Worm (Caenorhabditis elegans): ENCODE measurements around the gene Y51A2B.4.

Y51A2B.4 gene

ce11 chrV:18371579-18371978 lies 17.4 kb downstream of the Y51A2B.4 start, which contains the start of gene C08E8.4:
TSS of gene C08E8.4 (plus strand) at chrV:18371846.
- TF ChIP-seq scrt-1 (GFP tag; IDR thresholded peaks at IDR 0.05) (no peak), pes-1 (GFP tag; IDR thresholded peaks at IDR 0.05) (no peak), ama-1 (optimal IDR thresholded peaks at IDR 0.05) (no peak), hmg-4 (GFP tag; optimal IDR thresholded peaks at IDR 0.05) (no peak), B0310.2 (tag; optimal IDR thresholded peaks at IDR 0.05) (no peak), ets-7 (tag; optimal IDR thresholded peaks at IDR 0.05) (no peak), flt-1 (GFP tag; IDR thresholded peaks at IDR 0.05) (no peak), tbx-11 (GFP tag; IDR thresholded peaks at IDR 0.05) (no peak), hnd-1 (tag; optimal IDR thresholded peaks at IDR 0.05) (no peak), hmbx-1 (tag; optimal IDR thresholded peaks at IDR 0.05) (no peak)

- TF ChIP-seq F13C5.2 (tag; optimal IDR thresholded peaks at IDR 0.05) = no peak
- no peak for TF ChIP-seq pes-1 (GFP tag; IDR thresholded peaks at IDR 0.05)
- no peak for TF ChIP-seq tra-4 (tag; optimal IDR thresholded peaks at IDR 0.05)
- no peak for TF ChIP-seq ceh-13 (GFP tag; optimal IDR thresholded peaks at IDR 0.05)
- no peak for TF ChIP-seq B0310.2 (tag; optimal IDR thresholded peaks at IDR 0.05)
- no peak for TF ChIP-seq tbx-11 (GFP tag; IDR thresholded peaks at IDR 0.05)
- TF ChIP-seq ets-7 (tag; optimal IDR thresholded peaks at IDR 0.05) = no peak
- no peak for TF ChIP-seq hnd-1 (tag; optimal IDR thresholded peaks at IDR 0.05)
- TF ChIP-seq sea-1 (GFP tag; conservative IDR thresholded peaks at IDR 0.05) = no peak
- TF ChIP-seq ama-1 (optimal IDR thresholded peaks at IDR 0.05) = no peak
- no peak for TF ChIP-seq tbx-37 (GFP tag; conservative IDR thresholded peaks at IDR 0.05)
- TF ChIP-seq aly-1 (tag; optimal IDR thresholded peaks at IDR 0.05) = no peak
- TF ChIP-seq flt-1 (GFP tag; IDR thresholded peaks at IDR 0.05) = no peak
- TF ChIP-seq hmbx-1 (tag; optimal IDR thresholded peaks at IDR 0.05) = no peak
- no peak for TF ChIP-seq scrt-1 (GFP tag; IDR thresholded peaks at IDR 0.05)
- no peak for TF ChIP-seq hmg-4 (GFP tag; optimal IDR thresholded peaks at IDR 0.05)
- TF ChIP-seq ceh-36 (tag; optimal IDR thresholded peaks at IDR 0.05) = no peak
Observed at ce11 chrV:18371028-18371427, 17.9 kb downstream of the Y51A2B.4 start.

- TF ChIP-seq aly-1 (tag; optimal IDR thresholded peaks at IDR 0.05) (no peak), ets-7 (tag; optimal IDR thresholded peaks at IDR 0.05) (no peak), hmbx-1 (tag; optimal IDR thresholded peaks at IDR 0.05) (no peak), F13C5.2 (tag; optimal IDR thresholded peaks at IDR 0.05) (no peak), scrt-1 (GFP tag; IDR thresholded peaks at IDR 0.05) (no peak), tbx-37 (GFP tag; conservative IDR thresholded peaks at IDR 0.05) (no peak)
Observed at ce11 chrV:18368322-18368721, 20.6 kb downstream of the Y51A2B.4 start, which contains the start of gene C08E8.6. TSS of gene C08E8.6 (minus strand) at chrV:18368422.

ce11 chrV:18364558-18364957 lies 24.4 kb downstream of the Y51A2B.4 start, which contains the start of gene C08E8.9:
TSS of gene C08E8.9 (plus strand) at chrV:18364858.
- TF ChIP-seq ceh-13 (GFP tag; optimal IDR thresholded peaks at IDR 0.05) (no peak), ceh-36 (tag; optimal IDR thresholded peaks at IDR 0.05) (peak; percentile 57), F13C5.2 (tag; optimal IDR thresholded peaks at IDR 0.05) (no peak)

ce11 chrV:18362402-18362801 lies 26.5 kb downstream of the Y51A2B.4 start, which contains the start of gene C08E8.1:
TSS of gene C08E8.1 (minus strand) at chrV:18362502.
- no peak for TF ChIP-seq tbx-37 (GFP tag; conservative IDR thresholded peaks at IDR 0.05)
- TF ChIP-seq hnd-1 (tag; optimal IDR thresholded peaks at IDR 0.05) = no peak
- no peak for TF ChIP-seq ceh-36 (tag; optimal IDR thresholded peaks at IDR 0.05)
- TF ChIP-seq pes-1 (GFP tag; IDR thresholded peaks at IDR 0.05) = no peak
- TF ChIP-seq hmg-4 (GFP tag; optimal IDR thresholded peaks at IDR 0.05) = no peak
- no peak for TF ChIP-seq ceh-13 (GFP tag; optimal IDR thresholded peaks at IDR 0.05)

- TF ChIP-seq pes-1 (GFP tag; IDR thresholded peaks at IDR 0.05) (no peak), ceh-36 (tag; optimal IDR thresholded peaks at IDR 0.05) (no peak), tbx-37 (GFP tag; conservative IDR thresholded peaks at IDR 0.05) (no peak), tbx-11 (GFP tag; IDR thresholded peaks at IDR 0.05) (no peak), F13C5.2 (tag; optimal IDR thresholded peaks at IDR 0.05) (no peak), B0310.2 (tag; optimal IDR thresholded peaks at IDR 0.05) (no peak), hnd-1 (tag; optimal IDR thresholded peaks at IDR 0.05) (no peak), scrt-1 (GFP tag; IDR thresholded peaks at IDR 0.05) (no peak), aly-1 (tag; optimal IDR thresholded peaks at IDR 0.05) (no peak), flt-1 (GFP tag; IDR thresholded peaks at IDR 0.05) (no peak), tra-4 (tag; optimal IDR thresholded peaks at IDR 0.05) (no peak), hmbx-1 (tag; optimal IDR thresholded peaks at IDR 0.05) (no peak), ama-1 (optimal IDR thresholded peaks at IDR 0.05) (no peak), sea-1 (GFP tag; conservative IDR thresholded peaks at IDR 0.05) (no peak), ceh-13 (GFP tag; optimal IDR thresholded peaks at IDR 0.05) (no peak), ets-7 (tag; optimal IDR thresholded peaks at IDR 0.05) (no peak), hmg-4 (GFP tag; optimal IDR thresholded peaks at IDR 0.05) (no peak)
Observed at ce11 chrV:18359888-18360287, 29.1 kb downstream of the Y51A2B.4 start, which contains the start of gene C08E8.5. TSS of gene C08E8.5 (minus strand) at chrV:18359988.

ce11 chrV:18355742-18356141 lies 33.2 kb downstream of the Y51A2B.4 start, which contains the start of gene C08E8.2:
TSS of gene C08E8.2 (minus strand) at chrV:18355842.
- TF ChIP-seq sea-1 (GFP tag; conservative IDR thresholded peaks at IDR 0.05) (no peak), F13C5.2 (tag; optimal IDR thresholded peaks at IDR 0.05) (no peak)

ce11 chrV:18354299-18354698 lies 34.6 kb downstream of the Y51A2B.4 start:
- TF ChIP-seq pes-1 (GFP tag; IDR thresholded peaks at IDR 0.05) (no peak), ets-7 (tag; optimal IDR thresholded peaks at IDR 0.05) (no peak), F13C5.2 (tag; optimal IDR thresholded peaks at IDR 0.05) (no peak), flt-1 (GFP tag; IDR thresholded peaks at IDR 0.05) (no peak), sea-1 (GFP tag; conservative IDR thresholded peaks at IDR 0.05) (no peak)

- TF ChIP-seq ceh-13 (GFP tag; optimal IDR thresholded peaks at IDR 0.05) (no peak), F13C5.2 (tag; optimal IDR thresholded peaks at IDR 0.05) (no peak)
Observed at ce11 chrV:18350721-18351120, 38.2 kb downstream of the Y51A2B.4 start, which contains the start of gene C08E8.11. TSS of gene C08E8.11 (plus strand) at chrV:18351021.
